Worm (Caenorhabditis elegans): ENCODE results near the gene Y49A3A.4.

ce11 chrV:14361973-14362372 is 3.3 kb upstream of the Y49A3A.4 start:
- TF ChIP-seq jun-1 (tag; optimal IDR thresholded peaks at IDR 0.05): no peak
- no peak for TF ChIP-seq mdl-1 (tag; optimal IDR thresholded peaks at IDR 0.05)
- TF ChIP-seq zfp-2 (tag; optimal IDR thresholded peaks at IDR 0.05): no peak
- no peak for TF ChIP-seq zag-1 (tag; optimal IDR thresholded peaks at IDR 0.05)
- no peak for TF ChIP-seq nhr-28 (tag; optimal IDR thresholded peaks at IDR 0.05)
- TF ChIP-seq madf-5 (GFP tag; IDR thresholded peaks at IDR 0.05): no peak
- no peak for TF ChIP-seq lir-3 (tag; optimal IDR thresholded peaks at IDR 0.05)
- no peak for TF ChIP-seq fos-1 (tag; optimal IDR thresholded peaks at IDR 0.05)
- TF ChIP-seq ceh-82 (tag; optimal IDR thresholded peaks at IDR 0.05): no peak
- no peak for TF ChIP-seq nhr-11 (tag; optimal IDR thresholded peaks at IDR 0.05)
- TF ChIP-seq hlh-11 (tag; optimal IDR thresholded peaks at IDR 0.05): no peak
- no peak for TF ChIP-seq saeg-2 (GFP tag; IDR thresholded peaks at IDR 0.05)
- no peak for TF ChIP-seq madf-9 (GFP tag; conservative IDR thresholded peaks at IDR 0.05)
